Worm (Caenorhabditis elegans) whole organism, late embryonic: Measurements from ENCODE around the gene F02E11.3.

Experiments used
- K02D7.2 ChIP-seq: sonication (generic microtip); optimal IDR thresholded peaks from 2 replicates; lab custom pipeline; 2017; ENCODE audit warnings: mild to moderate bottlenecking, missing genetic modification characterization, missing compliant biosample characterization
- ama-1 ChIP-seq: fragments of 150-350 bp; optimal IDR thresholded peaks from 2 replicates; lab custom pipeline; 2014
- odd-2 ChIP-seq: sonication (generic microtip); optimal IDR thresholded peaks from 2 replicates; lab custom pipeline; 2017; ENCODE audit warnings: antibody characterized with exemption, mild to moderate bottlenecking, missing genetic modification characterization, missing compliant biosample characterization
- pqm-1 ChIP-seq: sonication (generic microtip); optimal IDR thresholded peaks from 2 replicates; lab custom pipeline; 2016; ENCODE audit warnings: missing genetic modification characterization, missing compliant biosample characterization
- sox-4 ChIP-seq: sonication (generic microtip); optimal IDR thresholded peaks from 2 replicates; lab custom pipeline; 2017; ENCODE audit warnings: mild to moderate bottlenecking, missing genetic modification characterization, inconsistent platforms, missing compliant biosample characterization
- unc-86 ChIP-seq: sonication (generic microtip); optimal IDR thresholded peaks from 2 replicates; lab custom pipeline; 2016; ENCODE audit warnings: missing genetic modification characterization, missing compliant biosample characterization

DNA sequence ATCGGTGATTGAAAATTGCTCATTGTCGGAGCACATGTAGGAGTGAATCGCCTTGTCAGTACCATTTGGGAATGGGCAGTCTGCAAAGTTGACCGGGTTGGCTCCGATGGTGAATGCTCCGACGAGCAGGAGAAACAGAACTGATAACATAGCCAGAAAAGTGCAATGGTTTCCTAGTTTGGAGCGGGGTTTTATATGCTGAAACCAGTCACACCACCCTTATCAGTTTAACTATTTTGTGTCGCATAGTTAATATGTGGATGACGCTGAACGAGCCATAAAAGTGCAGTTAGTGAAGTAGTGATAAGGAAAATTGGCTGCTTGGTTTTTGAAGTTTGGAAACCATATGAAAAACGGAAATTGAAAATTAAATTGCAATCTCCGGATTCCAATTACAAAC is 29.0 kb downstream of the F02E11.3 start, which contains the start of gene C17F4.7:
- TF ChIP-seq odd-2 (tag; lab: Kevin White, UChicago) (no peak), K02D7.2 (tag; lab: Kevin White, UChicago) (no peak), pqm-1 (tag; lab: Kevin White, UChicago) (no peak), unc-86 (tag; lab: Kevin White, UChicago) (no peak), ama-1 (lab: Kevin White, UChicago) (no peak), sox-4 (tag; lab: Kevin White, UChicago) (no peak)
